Fruit fly (Drosophila melanogaster) whole organism, adult: Measurements from ENCODE around the gene CG12991.

Experiments used
- bab1 ChIP-seq: fragments of 200-800 bp; sonication (Bioruptor generic); optimal IDR thresholded peaks from 3 replicates; lab custom pipeline; 2019; ENCODE audit warnings: missing biosample characterization, mild to moderate bottlenecking, missing genetic modification characterization, moderate library complexity
- pad ChIP-seq: fragments of 200-800 bp; sonication (Bioruptor generic); optimal IDR thresholded peaks from 3 replicates; lab custom pipeline; 2017; ENCODE audit warnings: missing biosample characterization, missing genetic modification characterization, mild to moderate bottlenecking, moderate library complexity, missing genetic modification reagents
- tj ChIP-seq: fragments of 200-800 bp; sonication (Bioruptor generic); optimal IDR thresholded peaks from 3 replicates; lab custom pipeline; 2017; ENCODE audit warnings: missing biosample characterization, mild to moderate bottlenecking, missing genetic modification characterization, moderate library complexity

DNA sequence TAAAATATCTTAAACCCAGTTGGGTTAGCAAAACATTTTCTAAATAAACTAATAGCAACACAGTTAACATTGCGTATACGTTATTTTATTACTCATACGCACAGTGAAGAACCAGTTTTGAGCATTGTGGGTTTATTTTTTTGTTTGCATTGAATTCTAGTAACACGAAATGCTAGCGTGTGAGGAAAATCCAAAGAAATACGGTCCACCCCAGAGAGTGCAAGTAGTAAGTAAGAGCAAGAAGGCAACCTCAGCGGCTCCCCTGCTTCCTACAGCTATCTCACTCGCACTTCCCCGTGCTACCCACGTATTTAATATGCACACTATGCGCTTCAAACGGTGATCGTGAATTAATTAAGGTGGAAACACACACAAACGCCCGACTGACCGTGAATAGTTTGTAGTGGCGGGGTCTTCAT, 45.3 kb downstream of the CG12991 start:
- TF ChIP-seq bab1, result peak; percentile 99
- TF ChIP-seq pad (GFP tag; lab: Kevin White, UChicago), result peak; percentile 93
- TF ChIP-seq tj (GFP tag; lab: Kevin White, UChicago), result peak; percentile 98
